Worm (Caenorhabditis elegans) whole organism, young adult: ENCODE results near the gene ced-6.

Experiments
- B0336.3 ChIP-seq: fragments of 200-800 bp; sonication (Bioruptor generic); IDR thresholded peaks from 2 replicates; pipeline ENCODE4 v1.3.6; 2022; ENCODE audit warnings: missing genetic modification characterization, missing compliant biosample characterization
- C06A6.2 ChIP-seq: fragments of 200-800 bp; sonication (Bioruptor generic); conservative IDR thresholded peaks from 2 replicates; pipeline ENCODE4 v1.3.6; 2022; ENCODE audit warnings: missing genetic modification characterization, missing compliant biosample characterization
- C17E4.6 ChIP-seq: fragments of 200-800 bp; sonication (Bioruptor generic); IDR thresholded peaks from 2 replicates; pipeline ENCODE4 v1.3.6; 2022; ENCODE audit warnings: missing genetic modification reagents, missing genetic modification characterization, missing compliant biosample characterization
- F49E8.2 ChIP-seq: sonication (generic microtip); optimal IDR thresholded peaks from 3 replicates; lab custom pipeline; 2017; ENCODE audit warnings: missing genetic modification characterization, mild to moderate bottlenecking, missing compliant biosample characterization, antibody characterized with exemption, moderate library complexity; ENCODE audit not compliant: insufficient read depth
- K11D2.4 ChIP-seq: fragments of 200-800 bp; sonication (Bioruptor generic); IDR thresholded peaks from 2 replicates; pipeline ENCODE4 v1.3.6; 2022; ENCODE audit warnings: missing genetic modification reagents, missing genetic modification characterization, missing compliant biosample characterization
- K12H6.12 ChIP-seq: fragments of 200-800 bp; sonication (Bioruptor generic); optimal IDR thresholded peaks from 2 replicates; lab custom pipeline; 2018; ENCODE audit warnings: mild to moderate bottlenecking, missing genetic modification characterization, missing compliant biosample characterization
- ZK185.1 ChIP-seq: sonication (generic microtip); optimal IDR thresholded peaks from 2 replicates; lab custom pipeline; 2016; ENCODE audit warnings: mild to moderate bottlenecking, missing genetic modification characterization, missing compliant biosample characterization; ENCODE audit not compliant: poor library complexity, severe bottlenecking
- akir-1 ChIP-seq: fragments of 200-800 bp; sonication (Bioruptor generic); optimal IDR thresholded peaks from 2 replicates; lab custom pipeline; 2018; ENCODE audit warnings: mild to moderate bottlenecking, missing genetic modification characterization, moderate library complexity, missing compliant biosample characterization
- ama-1 ChIP-seq, 3 experiments: fragments of 150-350 bp in 1 of 3; sonication (generic microtip) in 2 of 3; optimal IDR thresholded peaks; 2 replicates each; lab custom pipeline; 2014 to 2018; ENCODE audit warnings: missing biosample characterization in 2 of 3, missing genetic modification characterization in 2 of 3, missing genetic modification reagents in 2 of 3
- aptf-2 ChIP-seq: fragments of 200-800 bp; sonication (Bioruptor generic); conservative IDR thresholded peaks from 2 replicates; pipeline ENCODE4 v1.3.6; 2022; ENCODE audit warnings: missing genetic modification reagents, missing genetic modification characterization, missing compliant biosample characterization
- atf-7 ChIP-seq: sonication (generic microtip); optimal IDR thresholded peaks from 2 replicates; lab custom pipeline; 2017; ENCODE audit warnings: mild to moderate bottlenecking, missing genetic modification characterization, missing compliant biosample characterization
- attf-5 ChIP-seq: fragments of 200-800 bp; sonication (Bioruptor generic); optimal IDR thresholded peaks from 2 replicates; lab custom pipeline; 2018; ENCODE audit warnings: mild to moderate bottlenecking, missing genetic modification characterization, missing compliant biosample characterization
- bed-2 ChIP-seq: fragments of 200-800 bp; sonication (Bioruptor generic); IDR thresholded peaks from 2 replicates; pipeline ENCODE4 v1.3.6; 2022; ENCODE audit warnings: missing genetic modification reagents, missing genetic modification characterization, missing compliant biosample characterization
- cebp-1 ChIP-seq, 2 experiments: fragments of 200-800 bp in 1 of 2; sonication (Bioruptor generic) in 1 of 2; sonication (generic microtip) in 1 of 2; IDR thresholded peaks in 1 of 2; optimal IDR thresholded peaks in 1 of 2; 2 replicates each; pipeline versions ENCODE4 v1.3.6 to Lab custom; 2017 to 2022; ENCODE audit warnings: missing compliant biosample characterization in 2 of 2, missing genetic modification characterization in 2 of 2, mild to moderate bottlenecking in 1 of 2, missing genetic modification reagents in 1 of 2, moderate library complexity in 1 of 2
- ceh-40 ChIP-seq: fragments of 200-800 bp; sonication (Bioruptor generic); IDR thresholded peaks from 2 replicates; pipeline ENCODE4 v1.3.6; 2022; ENCODE audit warnings: missing genetic modification characterization, missing compliant biosample characterization
- ceh-58 ChIP-seq: fragments of 200-800 bp; sonication (Bioruptor generic); IDR thresholded peaks from 2 replicates; pipeline ENCODE4 v1.3.6; 2022; ENCODE audit warnings: missing genetic modification characterization, missing compliant biosample characterization
- ceh-79 ChIP-seq: sonication (generic microtip); optimal IDR thresholded peaks from 2 replicates; lab custom pipeline; 2017; ENCODE audit warnings: mild to moderate bottlenecking, missing genetic modification characterization, missing compliant biosample characterization
- die-1 ChIP-seq: sonication (generic microtip); optimal IDR thresholded peaks from 2 replicates; lab custom pipeline; 2016; ENCODE audit warnings: missing genotype, mild to moderate bottlenecking, missing genetic modification characterization, missing compliant biosample characterization
- dox-1 ChIP-seq: fragments of 200-800 bp; sonication (Bioruptor generic); IDR thresholded peaks from 2 replicates; pipeline ENCODE4 v1.3.6; 2022; ENCODE audit warnings: missing genetic modification reagents, missing genetic modification characterization, missing compliant biosample characterization
- dpff-1 ChIP-seq: sonication (generic microtip); optimal IDR thresholded peaks from 2 replicates; lab custom pipeline; 2017; ENCODE audit warnings: mild to moderate bottlenecking, missing genetic modification characterization, missing compliant biosample characterization
- efl-1 ChIP-seq: fragments of 150-350 bp; optimal IDR thresholded peaks from 2 replicates; lab custom pipeline; 2014; ENCODE audit warnings: missing biosample characterization, missing genetic modification reagents, missing genetic modification characterization
- egrh-3 ChIP-seq: fragments of 200-800 bp; sonication (Bioruptor generic); IDR thresholded peaks from 2 replicates; pipeline ENCODE4 v1.3.6; 2022; ENCODE audit warnings: missing genetic modification reagents, missing genetic modification characterization, missing compliant biosample characterization
- ekl-4 ChIP-seq: fragments of 200-800 bp; sonication (Bioruptor generic); IDR thresholded peaks from 2 replicates; pipeline ENCODE4 v1.3.6; 2022; ENCODE audit warnings: missing genetic modification reagents, missing genetic modification characterization, missing compliant biosample characterization
- ets-4 ChIP-seq: fragments of 200-800 bp; sonication (Bioruptor generic); optimal IDR thresholded peaks from 2 replicates; lab custom pipeline; 2018; ENCODE audit warnings: mild to moderate bottlenecking, missing genetic modification characterization, missing compliant biosample characterization
- him-1 ChIP-seq: sonication (generic microtip); optimal IDR thresholded peaks from 2 replicates; lab custom pipeline; 2016; ENCODE audit warnings: missing genotype, missing genetic modification reagents, missing genetic modification characterization, missing compliant biosample characterization
- hmg-1.2 ChIP-seq: fragments of 200-800 bp; sonication (Bioruptor generic); IDR thresholded peaks from 2 replicates; pipeline ENCODE4 v1.3.6; 2022; ENCODE audit warnings: missing genetic modification reagents, missing genetic modification characterization, missing compliant biosample characterization
- hrde-1 ChIP-seq: sonication (generic microtip); optimal IDR thresholded peaks from 2 replicates; lab custom pipeline; 2016; ENCODE audit warnings: missing genetic modification characterization, mild to moderate bottlenecking, missing compliant biosample characterization, moderate library complexity, missing genotype, missing genetic modification reagents, borderline replicate concordance
- let-607 ChIP-seq, 2 experiments: fragments of 200-800 bp in 1 of 2; sonication (Bioruptor generic) in 1 of 2; sonication (generic microtip) in 1 of 2; optimal IDR thresholded peaks; 2 replicates each; lab custom pipeline; 2016 to 2018; ENCODE audit warnings: mild to moderate bottlenecking in 2 of 2, missing compliant biosample characterization in 2 of 2, missing genetic modification characterization in 2 of 2, moderate library complexity in 2 of 2, missing genotype in 1 of 2
- lin-26 ChIP-seq: fragments of 200-800 bp; sonication (Bioruptor generic); IDR thresholded peaks from 2 replicates; pipeline ENCODE4 v1.3.6; 2022; ENCODE audit warnings: missing genetic modification reagents, missing genetic modification characterization, missing compliant biosample characterization
- lin-35 ChIP-seq, 3 experiments: fragments of 150-350 bp in 2 of 3; sonication (generic microtip) in 1 of 3; optimal IDR thresholded peaks; 2 replicates each; lab custom pipeline; 2014 to 2018; ENCODE audit warnings: missing biosample characterization in 3 of 3, missing genetic modification characterization in 3 of 3, missing genetic modification reagents in 3 of 3
- madf-6 ChIP-seq: fragments of 200-800 bp; sonication (Bioruptor generic); IDR thresholded peaks from 2 replicates; pipeline ENCODE4 v1.3.6; 2022; ENCODE audit warnings: missing genetic modification reagents, missing genetic modification characterization, missing compliant biosample characterization
- madf-8 ChIP-seq: fragments of 200-800 bp; sonication (Bioruptor generic); conservative IDR thresholded peaks from 2 replicates; pipeline ENCODE4 v1.3.6; 2022; ENCODE audit warnings: missing genetic modification reagents, missing genetic modification characterization, missing compliant biosample characterization
- mcd-1 ChIP-seq: fragments of 200-800 bp; sonication (Bioruptor generic); IDR thresholded peaks from 2 replicates; pipeline ENCODE4 v1.3.6; 2022; ENCODE audit warnings: missing genetic modification reagents, missing genetic modification characterization, missing compliant biosample characterization
- mxl-1 ChIP-seq: sonication (generic microtip); optimal IDR thresholded peaks from 2 replicates; lab custom pipeline; 2016; ENCODE audit warnings: missing genetic modification characterization, missing compliant biosample characterization
- nfya-2 ChIP-seq: fragments of 200-800 bp; sonication (Bioruptor generic); IDR thresholded peaks from 2 replicates; pipeline ENCODE4 v1.3.6; 2022; ENCODE audit warnings: missing genetic modification reagents, missing genetic modification characterization, missing compliant biosample characterization
- nhr-179 ChIP-seq: sonication (generic microtip); optimal IDR thresholded peaks from 2 replicates; lab custom pipeline; 2016; ENCODE audit warnings: mild to moderate bottlenecking, missing genetic modification characterization, missing compliant biosample characterization
- nhr-80 ChIP-seq: sonication (generic microtip); optimal IDR thresholded peaks from 2 replicates; lab custom pipeline; 2016; ENCODE audit warnings: missing genetic modification characterization, missing compliant biosample characterization
- pbrm-1 ChIP-seq: fragments of 200-800 bp; sonication (Bioruptor generic); IDR thresholded peaks from 2 replicates; pipeline ENCODE4 v1.3.6; 2022; ENCODE audit warnings: missing genetic modification reagents, missing genetic modification characterization, missing compliant biosample characterization
- rcor-1 ChIP-seq: fragments of 200-800 bp; sonication (Bioruptor generic); IDR thresholded peaks from 2 replicates; pipeline ENCODE4 v1.3.6; 2022; ENCODE audit warnings: missing genetic modification reagents, missing genetic modification characterization, missing compliant biosample characterization
- repo-1 ChIP-seq: sonication (generic microtip); optimal IDR thresholded peaks from 2 replicates; lab custom pipeline; 2017; ENCODE audit warnings: mild to moderate bottlenecking, missing genetic modification characterization, missing compliant biosample characterization
- snpc-4 ChIP-seq, 5 experiments: fragments of 150-350 bp in 1 of 5; sonication (generic microtip) in 4 of 5; optimal IDR thresholded peaks; 2 replicates each; lab custom pipeline; 2014 to 2018; ENCODE audit warnings: missing genetic modification characterization in 5 of 5, missing biosample characterization in 3 of 5, antibody characterized with exemption in 2 of 5, mild to moderate bottlenecking in 2 of 5, missing compliant biosample characterization in 2 of 5, missing genotype in 2 of 5, moderate library complexity in 2 of 5, missing genetic modification reagents in 1 of 5
- somi-1 ChIP-seq: fragments of 200-800 bp; sonication (Bioruptor generic); optimal IDR thresholded peaks from 2 replicates; lab custom pipeline; 2018; ENCODE audit warnings: mild to moderate bottlenecking, missing genetic modification characterization, missing compliant biosample characterization
- tbp1 ChIP-seq: fragments of 200-800 bp; sonication (Bioruptor generic); optimal IDR thresholded peaks from 2 replicates; lab custom pipeline; 2018; ENCODE audit warnings: mild to moderate bottlenecking, missing genetic modification characterization, missing compliant biosample characterization
- zfh-2 ChIP-seq: fragments of 200-800 bp; sonication (Bioruptor generic); conservative IDR thresholded peaks from 2 replicates; pipeline ENCODE4 v1.3.6; 2022; ENCODE audit warnings: missing genetic modification reagents, missing genetic modification characterization, missing compliant biosample characterization
- ztf-26 ChIP-seq: sonication (generic microtip); optimal IDR thresholded peaks from 2 replicates; lab custom pipeline; 2017; ENCODE audit warnings: missing genetic modification characterization, missing compliant biosample characterization
- ztf-28 ChIP-seq: fragments of 200-800 bp; sonication (Bioruptor generic); IDR thresholded peaks from 2 replicates; pipeline ENCODE4 v1.3.6; 2022; ENCODE audit warnings: missing genetic modification reagents, missing genetic modification characterization, missing compliant biosample characterization

The ced-6 gene

DNA sequence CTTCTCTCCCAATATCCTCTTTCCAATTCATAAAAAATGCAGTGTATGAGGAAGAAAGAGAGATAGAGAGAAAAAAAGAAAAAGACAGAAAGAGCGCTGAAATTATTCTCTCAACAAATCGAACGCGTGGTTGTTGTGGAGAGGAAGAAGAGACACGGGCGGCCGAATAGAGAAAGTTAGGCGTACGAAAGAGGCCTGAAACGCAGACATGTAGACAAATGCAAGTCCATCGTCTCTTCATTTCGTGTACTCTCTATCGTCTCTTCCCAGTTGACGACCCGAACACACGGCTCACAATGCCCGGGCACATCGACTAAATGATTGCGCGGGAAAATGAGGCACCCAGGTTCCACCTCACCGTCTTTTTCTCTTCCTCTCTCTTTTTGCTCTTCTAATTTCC lies 25.7 kb downstream of the ced-6 start:
- TF ChIP-seq B0336.3 (GFP tag; lab: Robert Waterston, UW) (peak; percentile 40; the same call in 1 of the 2 replicates), F49E8.2 (no peak), aptf-2 (peak; percentile 77; the same call in 1 of the 2 replicates), ceh-40 (no peak), mxl-1 (tag; lab: Kevin White, UChicago) (no peak), mcd-1 (GFP tag; lab: Robert Waterston, UW) (0 out of 2 replicates have a peak, but pooled peaks have one; percentile 21), nfya-2 (GFP tag; lab: Robert Waterston, UW) (no peak), hrde-1 (no peak), C06A6.2 (GFP tag; lab: Robert Waterston, UW) (0 out of 2 replicates have a peak, but pooled peaks have one; percentile 27), snpc-4 (GFP tag; optimal IDR thresholded peaks at IDR 0.05; lab: Kevin White, UChicago) (peak; percentile 22), snpc-4 (tag; optimal IDR thresholded peaks at IDR 0.05; lab: Kevin White, UChicago) (peak in 3 of 4 experiments; percentile 20 to 50 (median 48)), nhr-179 (tag; lab: Kevin White, UChicago) (no peak), tbp1 (GFP tag; lab: Kevin White, UChicago) (no peak), ZK185.1 (tag; lab: Kevin White, UChicago) (peak; percentile 35), attf-5 (GFP tag; lab: Kevin White, UChicago) (peak; percentile 82), madf-6 (GFP tag; lab: Robert Waterston, UW) (peak; percentile 75), nhr-80 (tag; lab: Kevin White, UChicago) (peak; percentile 96), dpff-1 (tag; lab: Kevin White, UChicago) (no peak), madf-8 (peak; percentile 19; the same call in 1 of the 2 replicates), let-607 (tag; optimal IDR thresholded peaks at IDR 0.05; lab: Kevin White, UChicago) (peak in 1 of 2 experiments; percentile 58), pbrm-1 (GFP tag; lab: Robert Waterston, UW) (no peak), ztf-28 (no peak), lin-35 (GFP tag; optimal IDR thresholded peaks at IDR 0.05; lab: Kevin White, UChicago) (peak in 1 of 3 experiments; percentile 34), C17E4.6 (GFP tag; lab: Robert Waterston, UW) (peak; percentile 22; the same call in 1 of the 2 replicates), dox-1 (GFP tag; lab: Robert Waterston, UW) (peak; percentile 81), cebp-1 (GFP tag; IDR thresholded peaks at IDR 0.05; lab: Robert Waterston, UW) (no peak), cebp-1 (tag; optimal IDR thresholded peaks at IDR 0.05; lab: Kevin White, UChicago) (peak; percentile 71), ceh-58 (no peak), K11D2.4 (no peak), ama-1 (optimal IDR thresholded peaks at IDR 0.05; lab: Kevin White, UChicago) (no peak), ama-1 (GFP tag; optimal IDR thresholded peaks at IDR 0.05; lab: Kevin White, UChicago) (no peak), die-1 (tag; lab: Kevin White, UChicago) (peak; percentile 29), atf-7 (tag; lab: Kevin White, UChicago) (no peak), ceh-79 (tag; lab: Kevin White, UChicago) (no peak), ztf-26 (no peak), efl-1 (peak; percentile 47), zfh-2 (GFP tag; lab: Robert Waterston, UW) (peak; percentile 86), repo-1 (no peak), hmg-1.2 (GFP tag; lab: Robert Waterston, UW) (peak; percentile 93), lin-26 (GFP tag; lab: Robert Waterston, UW) (no peak; the same call in 1 of the 2 replicates), rcor-1 (GFP tag; lab: Robert Waterston, UW) (0 out of 2 replicates have a peak, but pooled peaks have one; percentile 23), ekl-4 (GFP tag; lab: Robert Waterston, UW) (peak; percentile 63), him-1 (tag; lab: Kevin White, UChicago) (no peak), ets-4 (peak; percentile 30), bed-2 (no peak), K12H6.12 (tag; lab: Kevin White, UChicago) (peak; percentile 76), somi-1 (GFP tag; lab: Kevin White, UChicago) (peak; percentile 26), akir-1 (GFP tag; lab: Kevin White, UChicago) (no peak), egrh-3 (GFP tag; lab: Robert Waterston, UW) (no peak)
